Worm (Caenorhabditis elegans): ENCODE measurements around the gene dnj-14.

ce11 chrX:4700083-4700482, 11.5 kb downstream of the dnj-14 start:
- TF ChIP-seq ceh-36 (tag; optimal IDR thresholded peaks at IDR 0.05) (no peak), aly-1 (tag; optimal IDR thresholded peaks at IDR 0.05) (no peak), ets-7 (tag; optimal IDR thresholded peaks at IDR 0.05) (no peak), ama-1 (optimal IDR thresholded peaks at IDR 0.05) (no peak), hmg-4 (GFP tag; optimal IDR thresholded peaks at IDR 0.05) (no peak), tbx-37 (GFP tag; conservative IDR thresholded peaks at IDR 0.05) (no peak), B0310.2 (tag; optimal IDR thresholded peaks at IDR 0.05) (no peak), flt-1 (GFP tag; IDR thresholded peaks at IDR 0.05) (no peak), hmbx-1 (tag; optimal IDR thresholded peaks at IDR 0.05) (no peak), sea-1 (GFP tag; conservative IDR thresholded peaks at IDR 0.05) (no peak), ceh-13 (GFP tag; optimal IDR thresholded peaks at IDR 0.05) (no peak), tbx-11 (GFP tag; IDR thresholded peaks at IDR 0.05) (no peak), pes-1 (GFP tag; IDR thresholded peaks at IDR 0.05) (no peak), hnd-1 (tag; optimal IDR thresholded peaks at IDR 0.05) (no peak)
